Worm (Caenorhabditis elegans): ENCODE measurements around the gene F53B1.3.

DNA sequence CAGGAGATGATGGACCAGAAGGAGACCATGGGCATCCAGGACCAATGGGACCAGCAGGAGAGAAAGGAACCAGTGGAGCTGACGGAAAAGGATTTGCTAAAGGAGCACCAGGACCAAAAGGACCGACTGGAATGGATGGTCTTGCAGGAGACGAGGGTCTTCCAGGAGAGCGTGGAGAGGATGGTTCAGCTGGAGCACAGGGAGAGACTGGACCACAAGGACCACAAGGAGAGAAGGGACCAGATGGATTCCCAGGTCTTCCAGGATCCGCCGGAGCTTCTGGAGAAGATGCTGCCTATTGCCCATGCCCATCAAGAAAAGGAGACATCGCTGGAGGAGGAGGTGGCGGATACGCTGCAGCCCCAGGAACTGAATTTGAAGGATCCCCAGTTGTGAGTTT, 11.3 kb upstream of the F53B1.3 start:
- TF ChIP-seq ceh-8 (GFP tag; optimal IDR thresholded peaks at IDR 0.05) (no peak), zag-1 (tag; optimal IDR thresholded peaks at IDR 0.05) (no peak), fkh-10 (GFP tag; optimal IDR thresholded peaks at IDR 0.05) (no peak), efl-1 (optimal IDR thresholded peaks at IDR 0.05) (no peak), efl-1 (GFP tag; optimal IDR thresholded peaks at IDR 0.05 in 1 of 2) (peak in 1 of 2 experiments; percentile 79), pqm-1 (tag; optimal IDR thresholded peaks at IDR 0.05) (no peak), jun-1 (tag; optimal IDR thresholded peaks at IDR 0.05) (no peak), nhr-28 (tag; optimal IDR thresholded peaks at IDR 0.05) (no peak), nhr-19 (GFP tag; conservative IDR thresholded peaks at IDR 0.05) (no peak), lin-35 (GFP tag; optimal IDR thresholded peaks at IDR 0.05) (no peak)

All from whole organism, L1 larva.